Fruit fly (Drosophila melanogaster) whole organism, embryonic: Measurements from ENCODE around the gene CG31064.

Experiments used
- Bgb ChIP-seq: fragments of 200-800 bp; sonication (Bioruptor generic); IDR thresholded peaks from 2 replicates; pipeline ENCODE4 v1.3.6; 2022; ENCODE audit warnings: missing biosample characterization, missing genetic modification characterization; ENCODE audit not compliant: partially characterized antibody
- Blimp-1 ChIP-seq: fragments of 200-800 bp; sonication (Bioruptor generic); optimal IDR thresholded peaks from 3 replicates; lab custom pipeline; 2018; ENCODE audit warnings: missing biosample characterization, missing genetic modification characterization, mild to moderate bottlenecking, moderate library complexity, missing genetic modification reagents
- CG1024 ChIP-seq: fragments of 200-800 bp; sonication (Bioruptor generic); IDR thresholded peaks from 2 replicates; pipeline ENCODE4 v1.3.6; 2022; ENCODE audit warnings: missing biosample characterization, missing genetic modification characterization
- CG10979 ChIP-seq: fragments of 200-800 bp; sonication (Bioruptor generic); optimal IDR thresholded peaks from 2 replicates; lab custom pipeline; 2018; ENCODE audit warnings: missing biosample characterization, mild to moderate bottlenecking, missing genetic modification characterization, moderate library complexity
- CG11093 ChIP-seq: fragments of 200-800 bp; sonication (Bioruptor generic); IDR thresholded peaks from 3 replicates; pipeline ENCODE4 v1.3.6; 2022; ENCODE audit warnings: missing biosample characterization, missing genetic modification characterization
- CG11247 ChIP-seq: fragments of 200-800 bp; sonication (Bioruptor generic); IDR thresholded peaks from 2 replicates; pipeline ENCODE4 v1.3.6; 2022; ENCODE audit warnings: missing biosample characterization, missing genetic modification characterization
- CG11398 ChIP-seq: fragments of 200-800 bp; sonication (Bioruptor generic); optimal IDR thresholded peaks from 2 replicates; lab custom pipeline; 2016; ENCODE audit warnings: missing biosample characterization, missing genetic modification characterization
- CG11456 ChIP-seq: fragments of 200-800 bp; sonication (Bioruptor generic); IDR thresholded peaks from 3 replicates; pipeline ENCODE4 v1.3.6; 2022; ENCODE audit warnings: missing biosample characterization, missing genetic modification characterization
- CG12219 ChIP-seq: fragments of 200-800 bp; sonication (Bioruptor generic); optimal IDR thresholded peaks from 3 replicates; lab custom pipeline; 2018; ENCODE audit warnings: missing biosample characterization, mild to moderate bottlenecking, missing genetic modification characterization
- CG13287 ChIP-seq: fragments of 200-800 bp; sonication (Bioruptor generic); IDR thresholded peaks from 2 replicates; pipeline ENCODE4 v1.3.6; 2022; ENCODE audit warnings: missing biosample characterization, missing genetic modification characterization; ENCODE audit not compliant: partially characterized antibody
- CG13894 ChIP-seq: fragments of 200-800 bp; sonication (Bioruptor generic); optimal IDR thresholded peaks from 3 replicates; lab custom pipeline; 2018; ENCODE audit warnings: missing biosample characterization, mild to moderate bottlenecking, missing genetic modification characterization, moderate library complexity
- CG14965 ChIP-seq: fragments of 200-800 bp; sonication (Bioruptor generic); optimal IDR thresholded peaks from 2 replicates; lab custom pipeline; 2016; ENCODE audit warnings: missing biosample characterization, missing genetic modification characterization, borderline replicate concordance
- CG15269 ChIP-seq: fragments of 200-800 bp; sonication (Bioruptor generic); optimal IDR thresholded peaks from 2 replicates; lab custom pipeline; 2018; ENCODE audit warnings: missing biosample characterization, mild to moderate bottlenecking, missing genetic modification characterization, moderate library complexity
- CG15601 ChIP-seq: fragments of 200-800 bp; sonication (Bioruptor generic); optimal IDR thresholded peaks from 3 replicates; lab custom pipeline; 2019; ENCODE audit warnings: missing biosample characterization, mild to moderate bottlenecking, missing genetic modification characterization, moderate library complexity
- CG15696 ChIP-seq: fragments of 200-800 bp; sonication (Bioruptor generic); optimal IDR thresholded peaks from 2 replicates; lab custom pipeline; 2019; ENCODE audit warnings: missing biosample characterization, mild to moderate bottlenecking, missing genetic modification characterization, moderate library complexity
- CG17385 ChIP-seq: fragments of 200-800 bp; sonication (Bioruptor generic); optimal IDR thresholded peaks from 3 replicates; lab custom pipeline; 2018; ENCODE audit warnings: missing biosample characterization, mild to moderate bottlenecking, missing genetic modification characterization
- CG2199 ChIP-seq: fragments of 200-800 bp; sonication (Bioruptor generic); IDR thresholded peaks from 3 replicates; pipeline ENCODE4 v1.3.6; 2022; ENCODE audit warnings: missing biosample characterization, missing genetic modification characterization
- CG43689 ChIP-seq: fragments of 200-800 bp; sonication (Bioruptor generic); IDR thresholded peaks from 2 replicates; pipeline ENCODE4 v1.3.6; 2022; ENCODE audit warnings: missing biosample characterization, missing genetic modification characterization
- D19A ChIP-seq: fragments of 200-800 bp; optimal IDR thresholded peaks from 3 replicates; lab custom pipeline; 2019; ENCODE audit warnings: missing biosample characterization, mild to moderate bottlenecking, missing genetic modification characterization, moderate library complexity
- Ets65A ChIP-seq: fragments of 200-800 bp; sonication (Bioruptor generic); peaks from one replicate; lab custom pipeline; 2016; ENCODE audit warnings: missing biosample characterization, missing genetic modification characterization
- Hey ChIP-seq: fragments of 200-800 bp; sonication (Bioruptor generic); optimal IDR thresholded peaks from 3 replicates; lab custom pipeline; 2018; ENCODE audit warnings: missing biosample characterization, mild to moderate bottlenecking, missing genetic modification characterization
- Opbp ChIP-seq: fragments of 200-800 bp; sonication (Bioruptor generic); IDR thresholded peaks from 3 replicates; pipeline ENCODE4 v1.3.6; 2022; ENCODE audit warnings: missing biosample characterization, missing genetic modification characterization; ENCODE audit not compliant: partially characterized antibody
- Stat92E ChIP-seq, 3 experiments: fragments of >200 bp in 2 of 3; fragments of 200-800 bp in 1 of 3; sonication (Bioruptor generic) in 1 of 3; optimal IDR thresholded peaks; 2 replicates each; lab custom pipeline; 2017 to 2019; ENCODE audit warnings: missing biosample characterization in 3 of 3, missing genetic modification characterization in 3 of 3, mild to moderate bottlenecking in 1 of 3, moderate library complexity in 1 of 3
- ara ChIP-seq: fragments of 200-800 bp; sonication (Bioruptor generic); IDR thresholded peaks from 2 replicates; pipeline ENCODE4 v1.3.6; 2022; ENCODE audit warnings: missing biosample characterization, missing genetic modification characterization
- cg ChIP-seq: fragments of 200-800 bp; sonication (Bioruptor generic); optimal IDR thresholded peaks from 3 replicates; lab custom pipeline; 2019; ENCODE audit warnings: missing biosample characterization, mild to moderate bottlenecking, missing genetic modification characterization, moderate library complexity
- ewg ChIP-seq: fragments of 200-800 bp; sonication (Bioruptor generic); optimal IDR thresholded peaks from 3 replicates; lab custom pipeline; 2017; ENCODE audit warnings: mild to moderate bottlenecking, missing biosample characterization, missing genetic modification reagents, missing genetic modification characterization
- fu2 ChIP-seq: fragments of 200-800 bp; sonication (Bioruptor generic); optimal IDR thresholded peaks from 2 replicates; lab custom pipeline; 2016; ENCODE audit warnings: missing biosample characterization, missing genetic modification characterization
- grn ChIP-seq: fragments of 200-800 bp; sonication (Bioruptor generic); optimal IDR thresholded peaks from 3 replicates; lab custom pipeline; 2017; ENCODE audit warnings: missing biosample characterization, missing genetic modification characterization
- kni ChIP-seq: fragments of 200-800 bp; sonication (Bioruptor generic); optimal IDR thresholded peaks from 3 replicates; lab custom pipeline; 2017; ENCODE audit warnings: mild to moderate bottlenecking, missing biosample characterization, missing genetic modification reagents, missing genetic modification characterization
- lbe ChIP-seq: fragments of 200-800 bp; sonication (Bioruptor generic); optimal IDR thresholded peaks from 2 replicates; lab custom pipeline; 2016; ENCODE audit warnings: missing biosample characterization, mild to moderate bottlenecking, missing genetic modification characterization
- nom ChIP-seq: fragments of 200-800 bp; sonication (Bioruptor generic); optimal IDR thresholded peaks from 2 replicates; lab custom pipeline; 2017; ENCODE audit warnings: missing biosample characterization, missing genetic modification characterization, mild to moderate bottlenecking, moderate library complexity, missing genetic modification reagents
- pzg ChIP-seq: fragments of 200-800 bp; sonication (Bioruptor generic); optimal IDR thresholded peaks from 3 replicates; lab custom pipeline; 2018; ENCODE audit warnings: missing biosample characterization, mild to moderate bottlenecking, missing genetic modification characterization, moderate library complexity
- ranshi ChIP-seq: fragments of 200-800 bp; sonication (Bioruptor generic); IDR thresholded peaks from 2 replicates; pipeline ENCODE4 v1.3.6; 2022; ENCODE audit warnings: missing biosample characterization, missing genetic modification characterization
- sens ChIP-seq: fragments of 200-800 bp; sonication (Bioruptor generic); peaks from one replicate; lab custom pipeline; 2016; ENCODE audit warnings: missing biosample characterization, missing genetic modification characterization
- ttk ChIP-seq: fragments of 200-800 bp; sonication (Bioruptor generic); IDR thresholded peaks from 2 replicates; pipeline ENCODE4 v2.1.2; 2022; ENCODE audit warnings: missing biosample characterization, missing genetic modification characterization
- twi ChIP-seq: fragments of 200-800 bp; optimal IDR thresholded peaks from 2 replicates; lab custom pipeline; 2019; ENCODE audit warnings: missing biosample characterization, mild to moderate bottlenecking, missing genetic modification characterization, moderate library complexity

Gene CG31064

DNA sequence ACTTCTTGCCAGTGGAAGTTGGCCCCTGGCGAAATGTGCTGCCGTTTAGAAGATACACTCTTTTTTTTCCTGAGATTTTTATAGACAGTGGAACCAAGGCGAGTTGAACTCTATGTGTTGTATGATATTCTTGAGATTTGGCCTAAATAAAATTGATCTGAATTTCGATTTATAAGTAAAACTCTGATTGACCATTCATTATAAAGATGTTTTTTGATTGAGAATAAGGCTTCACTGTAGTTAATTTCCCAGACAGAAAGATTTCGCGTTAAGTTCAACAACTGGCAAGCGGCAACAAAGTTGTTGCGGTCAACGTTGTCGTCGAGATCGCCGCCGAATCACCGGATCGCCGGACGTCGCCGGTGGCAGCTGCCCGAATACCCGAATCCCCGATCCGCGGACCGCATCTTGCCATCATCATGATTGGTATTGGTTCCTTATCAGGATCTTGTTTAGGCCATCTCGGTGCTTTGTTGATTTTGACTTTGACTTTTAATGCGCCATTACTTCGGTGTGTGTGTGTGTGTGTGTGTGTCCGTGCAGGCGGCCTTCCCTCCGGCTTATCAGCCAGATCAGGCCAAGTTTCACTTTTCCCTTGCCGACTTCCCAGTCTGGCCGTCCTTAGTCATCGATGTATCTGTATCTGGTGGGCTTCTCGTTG is 16.7 kb downstream of the CG31064 start:
- TF ChIP-seq CG11093 (GFP tag; lab: Robert Waterston, UW) (no peak), Blimp-1 (GFP tag; lab: Kevin White, UChicago) (peak; percentile 7), grn (peak; percentile 84), twi (tag; lab: Kevin White, UChicago) (no peak)

- TF ChIP-seq D19A = peak; percentile 35
- TF ChIP-seq cg (GFP tag; lab: Kevin White, UChicago) = peak; percentile 36
- TF ChIP-seq Stat92E (GFP tag; optimal IDR thresholded peaks at IDR 0.05; lab: Kevin White, UChicago) = peak in 1 of 3 experiments; percentile 85
- peak; percentile 69 for TF ChIP-seq grn
- peak; percentile 27 for TF ChIP-seq sens (GFP tag; lab: Kevin White, UChicago)
- TF ChIP-seq CG1024 (GFP tag; lab: Robert Waterston, UW) = no peak
- TF ChIP-seq CG2199 = 0 out of 3 replicates have a peak, but pooled peaks have one; percentile 23
- 0 out of 3 replicates have a peak, but pooled peaks have one; percentile 8 for TF ChIP-seq CG11456 (GFP tag; lab: Robert Waterston, UW)
- TF ChIP-seq CG11398 (GFP tag; lab: Kevin White, UChicago) = no peak
- no peak for TF ChIP-seq CG15696 (tag; lab: Kevin White, UChicago)
- TF ChIP-seq Ets65A (GFP tag; lab: Kevin White, UChicago) = peak; percentile 52
Observed at dm6 chr3R:27220829-27221463, 17.9 kb downstream of the CG31064 start.

- no peak for TF ChIP-seq CG43689 (GFP tag; lab: Robert Waterston, UW)
- peak; percentile 46 for TF ChIP-seq kni
- no peak for TF ChIP-seq CG13287 (GFP tag; lab: Robert Waterston, UW)
- TF ChIP-seq CG2199 = no peak
- TF ChIP-seq ttk = no peak
- TF ChIP-seq CG11247 = no peak
- TF ChIP-seq ara (GFP tag; lab: Robert Waterston, UW) = no peak
- no peak for TF ChIP-seq fu2 (GFP tag; lab: Kevin White, UChicago)
- no peak for TF ChIP-seq pzg
- no peak for TF ChIP-seq CG15601 (tag; lab: Kevin White, UChicago)
- TF ChIP-seq CG17385 = peak; percentile 30
- TF ChIP-seq ranshi (GFP tag; lab: Robert Waterston, UW) = no peak
- no peak for TF ChIP-seq ewg (GFP tag; lab: Kevin White, UChicago)
- TF ChIP-seq nom (GFP tag; lab: Kevin White, UChicago) = no peak
- peak; percentile 52 for TF ChIP-seq CG15269 (tag; lab: Kevin White, UChicago)
- TF ChIP-seq Bgb (GFP tag; lab: Robert Waterston, UW) = no peak
- peak; percentile 50 for TF ChIP-seq CG13894 (tag; lab: Kevin White, UChicago)
- peak; percentile 39 for TF ChIP-seq cg (GFP tag; lab: Kevin White, UChicago)
- no peak for TF ChIP-seq CG14965 (GFP tag; lab: Kevin White, UChicago)
- no peak for TF ChIP-seq CG10979 (tag; lab: Kevin White, UChicago)
- no peak for TF ChIP-seq Opbp (GFP tag; lab: Robert Waterston, UW)
- TF ChIP-seq Hey = no peak
- no peak for TF ChIP-seq CG11398 (GFP tag; lab: Kevin White, UChicago)
- TF ChIP-seq CG12219 (GFP tag; lab: Kevin White, UChicago) = no peak
- TF ChIP-seq lbe (GFP tag; lab: Kevin White, UChicago) = no peak
Observed at dm6 chr3R:27218814-27219213, 20.1 kb downstream of the CG31064 start.
